Worm (Caenorhabditis elegans) whole organism, midembryonic: ENCODE results near the gene E02H4.5.

Experiments
- cog-1 ChIP-seq: sonication (generic microtip); optimal IDR thresholded peaks from 2 replicates; lab custom pipeline; 2016; ENCODE audit warnings: missing genetic modification characterization, missing compliant biosample characterization
- flt-1 ChIP-seq: fragments of 200-800 bp; sonication (Bioruptor generic); IDR thresholded peaks from 2 replicates; pipeline ENCODE4 v1.3.6; 2022; ENCODE audit warnings: missing genetic modification characterization, missing compliant biosample characterization
- ref-1 ChIP-seq: fragments of 200-800 bp; sonication (Bioruptor generic); conservative IDR thresholded peaks from 2 replicates; pipeline ENCODE4 v1.3.6; 2022; ENCODE audit warnings: missing genetic modification reagents, missing genetic modification characterization, missing compliant biosample characterization
- ztf-23 ChIP-seq: fragments of 200-800 bp; sonication (Bioruptor generic); IDR thresholded peaks from 2 replicates; pipeline ENCODE4 v1.3.6; 2022; ENCODE audit warnings: missing genetic modification reagents, missing genetic modification characterization, missing compliant biosample characterization

ce11 chrX:14255031-14255430 lies at the start of gene E02H4.5:
- TF ChIP-seq cog-1 (tag; lab: Kevin White, UChicago) (no peak), ztf-23 (GFP tag; lab: Robert Waterston, UW) (no peak), flt-1 (no peak), ref-1 (no peak)
